Fruit fly (Drosophila melanogaster): ENCODE results near the gene Axud1.

DNA sequence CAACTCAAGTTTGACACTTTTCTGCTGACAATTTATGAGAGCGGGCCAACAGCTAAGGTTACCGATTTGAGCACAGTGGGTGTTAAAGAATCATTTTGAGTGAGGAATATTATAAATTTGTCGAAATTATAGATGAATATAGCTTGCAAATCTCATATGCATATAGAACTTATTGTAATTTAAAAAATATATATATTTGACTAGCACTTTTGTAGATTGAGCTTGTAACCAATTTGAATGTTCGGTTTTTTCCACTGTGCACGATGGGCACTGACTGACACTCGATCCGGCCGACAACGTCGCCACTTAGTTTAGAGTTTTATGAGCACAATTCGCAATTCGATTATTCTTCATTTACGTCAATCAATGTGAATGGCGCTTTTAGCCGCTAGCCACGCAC, 33.3 kb downstream of the Axud1 start:
- TF ChIP-seq CG8089 (GFP tag; optimal IDR thresholded peaks at IDR 0.05) (no peak), otp (GFP tag; IDR thresholded peaks at IDR 0.05) (no peak), CG2116 (GFP tag; optimal IDR thresholded peaks at IDR 0.05) (no peak), scrt (GFP tag; optimal IDR thresholded peaks at IDR 0.05) (no peak), CTCF (GFP tag; optimal IDR thresholded peaks at IDR 0.05) (no peak), Hey (tag; optimal IDR thresholded peaks at IDR 0.05) (no peak)

Measured in whole organism, embryonic.